Fruit fly (Drosophila melanogaster) whole organism, pupa: ENCODE data around the gene gl.
A peak's percentile ranks its signal among the peaks of the same experiment; 100 is the strongest.

Source experiments
- CG10348 ChIP-seq: fragments of 200-800 bp; sonication (Bioruptor generic); IDR thresholded peaks from 2 replicates; pipeline ENCODE4 v1.3.6; 2022; ENCODE audit warnings: missing biosample characterization, missing genetic modification characterization
- CG12605 ChIP-seq: fragments of 200-800 bp; sonication (Bioruptor generic); IDR thresholded peaks from 2 replicates; pipeline ENCODE4 v1.3.6; 2022; ENCODE audit warnings: missing biosample characterization, missing genetic modification characterization
- CG13204 ChIP-seq: fragments of 200-800 bp; sonication (Bioruptor generic); optimal IDR thresholded peaks from 2 replicates; lab custom pipeline; 2018; ENCODE audit warnings: missing biosample characterization, mild to moderate bottlenecking, missing genetic modification characterization, moderate library complexity
- CG14655 ChIP-seq: fragments of 200-800 bp; sonication (Bioruptor generic); optimal IDR thresholded peaks from 3 replicates; lab custom pipeline; 2017; ENCODE audit warnings: mild to moderate bottlenecking, missing biosample characterization, missing genetic modification reagents, missing genetic modification characterization
- CG15710 ChIP-seq: fragments of 200-800 bp; sonication (Bioruptor generic); optimal IDR thresholded peaks from 2 replicates; lab custom pipeline; 2018; ENCODE audit warnings: missing biosample characterization, mild to moderate bottlenecking, missing genetic modification characterization, moderate library complexity
- CG17806 ChIP-seq: fragments of 200-800 bp; sonication (Bioruptor generic); optimal IDR thresholded peaks from 2 replicates; lab custom pipeline; 2018; ENCODE audit warnings: missing biosample characterization, mild to moderate bottlenecking, missing genetic modification characterization, moderate library complexity
- CG32121 ChIP-seq: fragments of 200-800 bp; sonication (Bioruptor generic); IDR thresholded peaks from 2 replicates; pipeline ENCODE4 v1.3.6; 2022; ENCODE audit warnings: missing biosample characterization, missing genetic modification characterization
- CG34367 ChIP-seq: fragments of 200-800 bp; sonication (Bioruptor generic); optimal IDR thresholded peaks from 2 replicates; lab custom pipeline; 2018; ENCODE audit warnings: missing biosample characterization, mild to moderate bottlenecking, missing genetic modification characterization
- CG4496 ChIP-seq: fragments of 200-800 bp; sonication (Bioruptor generic); IDR thresholded peaks from 3 replicates; pipeline ENCODE4 v1.3.6; 2022; ENCODE audit warnings: missing biosample characterization, missing genetic modification characterization
- CG8159 ChIP-seq: fragments of 200-800 bp; sonication (Bioruptor generic); optimal IDR thresholded peaks from 3 replicates; lab custom pipeline; 2018; ENCODE audit warnings: missing biosample characterization, mild to moderate bottlenecking, missing genetic modification characterization, moderate library complexity
- CG8301 ChIP-seq: fragments of 200-800 bp; sonication (Bioruptor generic); optimal IDR thresholded peaks from 2 replicates; lab custom pipeline; 2018; ENCODE audit warnings: missing biosample characterization, mild to moderate bottlenecking, missing genetic modification characterization
- CG9948 ChIP-seq: fragments of 200-800 bp; sonication (Bioruptor generic); optimal IDR thresholded peaks from 2 replicates; lab custom pipeline; 2018; ENCODE audit warnings: missing biosample characterization, mild to moderate bottlenecking, missing genetic modification characterization, moderate library complexity
- D1 ChIP-seq: fragments of 200-800 bp; sonication (Bioruptor generic); optimal IDR thresholded peaks from 2 replicates; lab custom pipeline; 2018; ENCODE audit warnings: missing biosample characterization, mild to moderate bottlenecking, missing genetic modification characterization, moderate library complexity
- EcR ChIP-seq: fragments of 200-800 bp; sonication (Bioruptor generic); optimal IDR thresholded peaks from 3 replicates; lab custom pipeline; 2019; ENCODE audit warnings: missing biosample characterization, missing genetic modification characterization, mild to moderate bottlenecking, moderate library complexity, missing genetic modification reagents
- Ets98B ChIP-seq: fragments of 200-800 bp; sonication (Bioruptor generic); IDR thresholded peaks from 2 replicates; pipeline ENCODE4 v1.3.6; 2022; ENCODE audit warnings: missing biosample characterization, missing genetic modification characterization
- Pif1A ChIP-seq: fragments of 200-800 bp; sonication (Bioruptor generic); optimal IDR thresholded peaks from 3 replicates; lab custom pipeline; 2016; ENCODE audit warnings: missing biosample characterization, missing genetic modification characterization
- Pif1B ChIP-seq: fragments of 200-800 bp; sonication (Bioruptor generic); optimal IDR thresholded peaks from 3 replicates; lab custom pipeline; 2016; ENCODE audit warnings: missing biosample characterization, missing genetic modification characterization
- Snoo ChIP-seq: fragments of 200-800 bp; sonication (Bioruptor generic); optimal IDR thresholded peaks from 3 replicates; lab custom pipeline; 2017; ENCODE audit warnings: missing biosample characterization, mild to moderate bottlenecking, missing genetic modification characterization, inconsistent platforms
- fd96Ca ChIP-seq: fragments of 200-800 bp; sonication (Bioruptor generic); IDR thresholded peaks from 3 replicates; pipeline ENCODE4 v1.3.6; 2022; ENCODE audit warnings: missing biosample characterization, missing genetic modification characterization
- gl ChIP-seq: fragments of 200-800 bp; sonication (Bioruptor generic); optimal IDR thresholded peaks from 2 replicates; lab custom pipeline; 2018; ENCODE audit warnings: missing biosample characterization, mild to moderate bottlenecking, missing genetic modification characterization
- rn ChIP-seq: fragments of 200-800 bp; sonication (Bioruptor generic); IDR thresholded peaks from 2 replicates; pipeline ENCODE4 v1.3.6; 2022; ENCODE audit warnings: missing biosample characterization, missing genetic modification characterization

Gene gl

DNA sequence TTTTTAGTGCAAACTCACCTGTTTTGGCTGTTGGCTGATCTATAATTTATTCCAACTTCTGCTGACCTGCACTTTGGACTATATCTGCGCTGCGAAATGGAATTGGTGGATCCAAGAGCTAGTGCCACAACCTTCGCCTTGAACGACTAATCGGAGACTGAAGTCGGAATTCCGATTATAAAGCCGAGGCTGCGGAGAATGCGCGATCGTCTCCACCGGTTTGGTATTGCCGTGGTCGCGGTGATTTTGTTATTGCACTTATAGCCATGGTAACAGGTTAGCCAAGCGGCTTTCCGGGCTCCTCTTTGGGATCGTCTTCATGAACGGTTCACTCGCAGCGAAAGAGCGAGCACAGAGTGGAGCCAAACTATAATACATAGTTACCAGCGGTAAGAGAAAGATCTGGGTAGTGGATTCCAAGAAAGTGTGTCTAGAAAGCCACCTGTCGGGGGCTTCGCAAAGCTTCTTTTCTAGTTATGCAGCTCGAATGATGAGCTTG lies 8.5 kb upstream of the gl start, which contains the start of gene CG7675:
CG7675 (minus strand) TSS at position 165 of the 499 bp plus-strand sequence.
- TF ChIP-seq CG17806 (tag; lab: Kevin White, UChicago): peak; percentile 24
- 0 out of 3 replicates have a peak, but pooled peaks have one; percentile 18 for TF ChIP-seq fd96Ca
- TF ChIP-seq Snoo (tag; lab: Kevin White, UChicago): peak; percentile 21
- TF ChIP-seq gl (tag; lab: Kevin White, UChicago): peak; percentile 94
- peak; percentile 36 for TF ChIP-seq CG15710 (tag; lab: Kevin White, UChicago)
- TF ChIP-seq CG8301 (tag; lab: Kevin White, UChicago): no peak
- peak; percentile 43 for TF ChIP-seq CG34367
- TF ChIP-seq Ets98B (GFP tag; lab: Robert Waterston, UW): peak; percentile 44; the same call in 1 of the 2 replicates
- TF ChIP-seq CG9948: no peak
- TF ChIP-seq CG13204 (GFP tag; lab: Kevin White, UChicago): peak; percentile 66
- TF ChIP-seq CG32121: no peak
- TF ChIP-seq EcR (GFP tag; lab: Kevin White, UChicago): peak; percentile 85
- TF ChIP-seq Pif1A (GFP tag; lab: Kevin White, UChicago): peak; percentile 61
- no peak for TF ChIP-seq CG14655 (GFP tag; lab: Kevin White, UChicago)
- peak; percentile 36 for TF ChIP-seq CG8159 (tag; lab: Kevin White, UChicago)
- no peak for TF ChIP-seq CG10348 (GFP tag; lab: Robert Waterston, UW)
- peak; percentile 63 for TF ChIP-seq Pif1B (GFP tag; lab: Kevin White, UChicago)
- TF ChIP-seq CG12605: peak; percentile 18; the same call in 1 of the 2 replicates
- TF ChIP-seq, all 21 proteins: peak for 13

DNA sequence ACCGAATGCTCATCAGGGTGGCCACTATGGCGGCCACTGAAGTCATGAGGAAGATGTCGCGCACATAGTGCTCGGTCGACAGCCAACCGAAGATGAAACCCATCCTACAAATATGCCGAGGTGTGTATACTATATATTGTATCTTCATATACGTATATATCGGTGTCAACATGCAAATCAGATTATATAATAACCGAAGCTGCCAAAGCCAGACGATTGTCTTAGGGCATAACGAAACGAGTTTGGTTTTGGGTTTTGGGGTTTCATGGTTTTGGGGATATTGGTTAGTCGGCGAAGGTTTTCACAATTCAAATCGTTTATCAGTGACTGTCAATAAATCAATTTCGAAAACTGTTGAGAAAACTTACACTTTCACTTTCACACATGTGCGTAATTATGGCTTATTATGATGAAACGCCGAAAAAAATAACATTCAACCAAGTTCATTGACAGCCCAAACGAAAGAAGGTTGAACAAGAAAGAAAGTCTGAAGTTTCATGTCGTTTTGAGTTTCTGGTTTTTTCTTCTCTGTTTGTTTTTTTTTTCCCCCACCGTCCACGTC lies 7.8 kb upstream of the gl start:
- no peak for TF ChIP-seq CG17806 (tag; lab: Kevin White, UChicago)
- TF ChIP-seq CG8301 (tag; lab: Kevin White, UChicago): no peak
- no peak for TF ChIP-seq CG14655 (GFP tag; lab: Kevin White, UChicago)
- TF ChIP-seq EcR (GFP tag; lab: Kevin White, UChicago): no peak
- no peak for TF ChIP-seq Ets98B (GFP tag; lab: Robert Waterston, UW)
- TF ChIP-seq D1 (tag; lab: Kevin White, UChicago): no peak
- no peak for TF ChIP-seq CG15710 (tag; lab: Kevin White, UChicago)
- TF ChIP-seq Pif1A (GFP tag; lab: Kevin White, UChicago): no peak
- TF ChIP-seq CG8159 (tag; lab: Kevin White, UChicago): no peak
- no peak for TF ChIP-seq CG4496
- TF ChIP-seq CG34367: no peak
- no peak for TF ChIP-seq rn (GFP tag; lab: Robert Waterston, UW)
- no peak for TF ChIP-seq CG10348 (GFP tag; lab: Robert Waterston, UW)
- TF ChIP-seq CG13204 (GFP tag; lab: Kevin White, UChicago): no peak
- TF ChIP-seq CG32121: no peak
- no peak for TF ChIP-seq Snoo (tag; lab: Kevin White, UChicago)
- TF ChIP-seq, all 21 proteins: peak for 0

DNA sequence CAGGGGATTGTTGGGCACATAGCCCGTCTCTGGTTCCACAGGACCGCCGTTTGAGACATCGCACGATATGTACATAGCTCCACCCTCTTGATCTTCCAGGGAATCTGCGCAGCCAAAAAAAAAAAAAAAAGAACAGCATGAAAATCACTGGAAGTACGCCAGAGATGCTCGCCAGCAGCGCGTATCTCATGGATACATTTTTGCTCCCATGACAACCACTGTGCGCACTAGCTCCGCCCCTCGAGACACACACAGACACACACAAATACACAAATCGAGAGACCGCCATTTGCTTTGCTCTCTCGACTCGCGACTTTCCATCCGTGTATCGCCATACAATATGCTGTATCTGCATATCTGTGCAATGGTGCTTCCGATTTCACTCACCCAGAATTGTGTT lies 1.2 kb downstream of the gl start:
- TF ChIP-seq Pif1A (GFP tag; lab: Kevin White, UChicago) (peak; percentile 36), rn (GFP tag; lab: Robert Waterston, UW) (no peak), CG10348 (GFP tag; lab: Robert Waterston, UW) (no peak), CG12605 (peak; percentile 80), fd96Ca (peak; percentile 64; the same call in 2 of the 3 replicates), CG4496 (peak; percentile 62; the same call in 2 of the 3 replicates), Snoo (tag; lab: Kevin White, UChicago) (no peak), CG32121 (peak; percentile 66), CG34367 (peak; percentile 5), CG14655 (GFP tag; lab: Kevin White, UChicago) (no peak), CG13204 (GFP tag; lab: Kevin White, UChicago) (no peak), Ets98B (GFP tag; lab: Robert Waterston, UW) (peak; percentile 49), gl (tag; lab: Kevin White, UChicago) (peak; percentile 68)

DNA sequence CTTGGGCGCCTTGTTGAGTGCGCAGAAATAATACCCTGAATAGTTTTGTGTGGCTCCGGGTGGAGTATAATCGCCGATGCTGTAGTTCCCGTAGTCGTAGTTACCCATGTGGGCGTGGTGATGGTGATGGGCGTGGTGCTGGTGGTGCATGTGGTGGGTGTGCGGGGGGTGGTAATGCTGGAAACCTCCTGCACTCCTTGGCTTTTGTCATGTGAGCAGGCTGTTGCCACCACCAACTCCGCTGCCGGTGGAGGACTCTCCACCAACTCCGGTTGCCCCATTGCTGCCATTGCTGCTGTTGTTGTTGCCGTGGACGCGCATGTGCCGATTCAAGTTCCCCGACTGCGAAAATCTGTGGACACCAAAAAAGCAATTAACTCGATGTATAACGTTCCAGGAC lies 3.9 kb downstream of the gl start:
- TF ChIP-seq CG12605: no peak
- TF ChIP-seq CG9948: no peak
- no peak for TF ChIP-seq EcR (GFP tag; lab: Kevin White, UChicago)
- no peak for TF ChIP-seq CG17806 (tag; lab: Kevin White, UChicago)
- TF ChIP-seq CG32121: no peak
- no peak for TF ChIP-seq Pif1A (GFP tag; lab: Kevin White, UChicago)
- no peak for TF ChIP-seq Pif1B (GFP tag; lab: Kevin White, UChicago)
- no peak for TF ChIP-seq fd96Ca
- no peak for TF ChIP-seq Ets98B (GFP tag; lab: Robert Waterston, UW)
- TF ChIP-seq CG10348 (GFP tag; lab: Robert Waterston, UW): no peak
- no peak for TF ChIP-seq Snoo (tag; lab: Kevin White, UChicago)
- no peak for TF ChIP-seq CG8159 (tag; lab: Kevin White, UChicago)
- no peak for TF ChIP-seq CG15710 (tag; lab: Kevin White, UChicago)
- TF ChIP-seq CG13204 (GFP tag; lab: Kevin White, UChicago): no peak

DNA sequence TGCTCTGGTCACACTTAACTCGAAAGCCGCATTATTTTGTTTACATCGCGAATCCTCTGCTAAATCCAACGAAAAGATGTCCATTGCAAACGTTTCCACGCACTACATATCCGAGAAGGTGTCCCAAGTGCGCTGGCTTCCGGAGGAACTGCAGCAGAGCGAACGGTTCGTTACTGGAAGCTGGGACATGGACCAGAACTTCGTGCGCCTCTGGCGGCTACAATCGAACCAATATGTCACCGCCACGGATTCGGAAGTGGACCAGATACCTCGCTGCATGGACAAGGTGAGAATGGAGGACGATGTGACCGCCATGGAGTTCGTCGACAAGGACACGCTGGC lies 5.9 kb downstream of the gl start:
- TF ChIP-seq CG32121 (no peak), fd96Ca (0 out of 3 replicates have a peak, but pooled peaks have one; percentile 1)
